Worm (Caenorhabditis elegans): ENCODE results near the gene M04D8.8.

M04D8.8 gene

ce11 chrIII:10010117-10010516 lies 23.9 kb upstream of the M04D8.8 start, which contains the start of gene fbxa-155:
Gene fbxa-155, minus strand, starts transcription at chrIII:10010217.
- TF ChIP-seq ceh-9 (tag; optimal IDR thresholded peaks at IDR 0.05) (no peak), aly-2 (tag; optimal IDR thresholded peaks at IDR 0.05) (no peak), egl-27 (tag; optimal IDR thresholded peaks at IDR 0.05) (no peak)

ce11 chrIII:10012136-10012535 lies 21.8 kb upstream of the M04D8.8 start, which contains the start of gene C05B5.16:
Gene C05B5.16, plus strand, starts transcription at chrIII:10012436.
- TF ChIP-seq nhr-28 (tag; optimal IDR thresholded peaks at IDR 0.05) (no peak), elt-2 (tag; optimal IDR thresholded peaks at IDR 0.05) (no peak), nhr-12 (tag; optimal IDR thresholded peaks at IDR 0.05) (no peak), ceh-9 (tag; optimal IDR thresholded peaks at IDR 0.05) (no peak)

ce11 chrIII:10016413-10017051 lies 17.4 kb upstream of the M04D8.8 start, which contains the start of gene rgs-1:
Gene rgs-1, minus strand, starts transcription at chrIII:10016558.
- TF ChIP-seq ceh-82 (tag; optimal IDR thresholded peaks at IDR 0.05) (no peak), mdl-1 (tag; optimal IDR thresholded peaks at IDR 0.05) (no peak), R02D3.7 (tag; optimal IDR thresholded peaks at IDR 0.05) (no peak), fkh-10 (GFP tag; optimal IDR thresholded peaks at IDR 0.05) (peak; percentile 86), unc-39 (tag; optimal IDR thresholded peaks at IDR 0.05) (no peak), nfya-1 (tag; optimal IDR thresholded peaks at IDR 0.05; ENCODE audit: insufficient read depth) (peak; percentile 77), nhr-28 (tag; optimal IDR thresholded peaks at IDR 0.05) (no peak), lsy-12 (tag; optimal IDR thresholded peaks at IDR 0.05) (no peak), ceh-9 (tag; optimal IDR thresholded peaks at IDR 0.05) (no peak), skn-1 (tag; optimal IDR thresholded peaks at IDR 0.05) (peak; percentile 21), lin-15B (tag; optimal IDR thresholded peaks at IDR 0.05) (peak; percentile 28), pha-4 (tag; optimal IDR thresholded peaks at IDR 0.05) (peak; percentile 5), hmg-11 (tag; optimal IDR thresholded peaks at IDR 0.05) (peak; percentile 79), snpc-4 (tag; optimal IDR thresholded peaks at IDR 0.05) (peak; percentile 25)

ce11 chrIII:10018007-10018406 lies 16.0 kb upstream of the M04D8.8 start:
- TF ChIP-seq ceh-16 (tag; optimal IDR thresholded peaks at IDR 0.05) = no peak
- no peak for TF ChIP-seq ceh-82 (tag; optimal IDR thresholded peaks at IDR 0.05)
- TF ChIP-seq mdl-1 (tag; optimal IDR thresholded peaks at IDR 0.05) = no peak
- TF ChIP-seq lin-39 (tag; optimal IDR thresholded peaks at IDR 0.05) = no peak
- TF ChIP-seq tbx-2 (tag; optimal IDR thresholded peaks at IDR 0.05) = no peak
- TF ChIP-seq fkh-2 (tag; optimal IDR thresholded peaks at IDR 0.05) = no peak
- TF ChIP-seq nhr-77 (tag; optimal IDR thresholded peaks at IDR 0.05) = no peak
- no peak for TF ChIP-seq sea-2 (GFP tag; optimal IDR thresholded peaks at IDR 0.05)

- TF ChIP-seq nfya-1 (tag; optimal IDR thresholded peaks at IDR 0.05; ENCODE audit: insufficient read depth) = no peak
- no peak for TF ChIP-seq R02D3.7 (tag; optimal IDR thresholded peaks at IDR 0.05)
- no peak for TF ChIP-seq mdl-1 (tag; optimal IDR thresholded peaks at IDR 0.05)
- no peak for TF ChIP-seq ceh-16 (tag; optimal IDR thresholded peaks at IDR 0.05)
- no peak for TF ChIP-seq lin-15B (tag; optimal IDR thresholded peaks at IDR 0.05)
These were observed 10.5 kb upstream of the M04D8.8 start, which contains the start of gene ins-21 for ce11 chrIII:10023452-10023851. Gene ins-21, plus strand, starts transcription at chrIII:10023752.

- no peak for TF ChIP-seq snpc-4 (tag; optimal IDR thresholded peaks at IDR 0.05)
- no peak for TF ChIP-seq nhr-25 (tag; optimal IDR thresholded peaks at IDR 0.05)
- no peak for TF ChIP-seq nhr-76 (tag; optimal IDR thresholded peaks at IDR 0.05)
- no peak for TF ChIP-seq nhr-28 (tag; optimal IDR thresholded peaks at IDR 0.05)
- TF ChIP-seq nhr-12 (tag; optimal IDR thresholded peaks at IDR 0.05) = no peak
- no peak for TF ChIP-seq nhr-11 (tag; optimal IDR thresholded peaks at IDR 0.05)
- no peak for TF ChIP-seq egl-27 (tag; optimal IDR thresholded peaks at IDR 0.05)
- TF ChIP-seq mml-1 (tag; optimal IDR thresholded peaks at IDR 0.05) = no peak
- TF ChIP-seq egl-5 (tag; optimal IDR thresholded peaks at IDR 0.05) = no peak
- no peak for TF ChIP-seq fkh-10 (GFP tag; optimal IDR thresholded peaks at IDR 0.05)
- no peak for TF ChIP-seq skn-1 (tag; optimal IDR thresholded peaks at IDR 0.05)
- no peak for TF ChIP-seq ceh-9 (tag; optimal IDR thresholded peaks at IDR 0.05)
- TF ChIP-seq pha-4 (tag; optimal IDR thresholded peaks at IDR 0.05) = no peak
- TF ChIP-seq eor-1 (tag; optimal IDR thresholded peaks at IDR 0.05) = no peak
These were observed 8.0 kb upstream of the M04D8.8 start, which contains the start of gene ins-22 for ce11 chrIII:10025989-10026388. Gene ins-22, plus strand, starts transcription at chrIII:10026289.
